Worm (Caenorhabditis elegans) whole organism, L1 larva: ENCODE measurements around the gene srj-37.
A peak's percentile ranks its signal among the peaks of the same experiment; 100 is the strongest.

Experiments
- C34B4.2 ChIP-seq: sonication (generic microtip); optimal IDR thresholded peaks from 2 replicates; lab custom pipeline; 2017; ENCODE audit warnings: mild to moderate bottlenecking, missing genetic modification characterization, missing compliant biosample characterization
- blmp-1 ChIP-seq: fragments of 150-350 bp; optimal IDR thresholded peaks from 2 replicates; lab custom pipeline; 2014; ENCODE audit warnings: missing biosample characterization, missing genetic modification characterization
- ceh-63 ChIP-seq: fragments of 200-800 bp; sonication (Bioruptor generic); optimal IDR thresholded peaks from 2 replicates; lab custom pipeline; 2018; ENCODE audit warnings: mild to moderate bottlenecking, missing genetic modification characterization, missing compliant biosample characterization
- ceh-90 ChIP-seq: sonication (generic microtip); optimal IDR thresholded peaks from 2 replicates; lab custom pipeline; 2016; ENCODE audit warnings: missing genetic modification characterization, missing compliant biosample characterization
- dsc-1 ChIP-seq: sonication (generic microtip); optimal IDR thresholded peaks from 2 replicates; lab custom pipeline; 2016; ENCODE audit warnings: mild to moderate bottlenecking, missing genetic modification characterization, missing compliant biosample characterization
- efl-1 ChIP-seq, 4 experiments: fragments of 150-350 bp; optimal IDR thresholded peaks in 3 of 4; peaks in 1 of 4; 1 replicate in 1 of 4; 2 replicates in 3 of 4; lab custom pipeline; 2014; ENCODE audit warnings: missing biosample characterization in 2 of 4, missing genetic modification characterization in 2 of 4, missing genetic modification reagents in 2 of 4
- elt-2 ChIP-seq: sonication (generic microtip); optimal IDR thresholded peaks from 2 replicates; lab custom pipeline; 2016; ENCODE audit warnings: missing genetic modification characterization, mild to moderate bottlenecking, inconsistent platforms, missing compliant biosample characterization, missing genetic modification reagents
- fkh-8 ChIP-seq: sonication (generic microtip); optimal IDR thresholded peaks from 2 replicates; lab custom pipeline; 2016; ENCODE audit warnings: mild to moderate bottlenecking, missing genetic modification characterization, missing compliant biosample characterization
- lin-14 ChIP-seq: fragments of 200-800 bp; sonication (Bioruptor generic); optimal IDR thresholded peaks from 2 replicates; lab custom pipeline; 2018; ENCODE audit warnings: mild to moderate bottlenecking, missing genetic modification characterization, moderate library complexity, missing compliant biosample characterization
- lin-15B ChIP-seq: fragments of 150-350 bp; sonication (generic microtip); optimal IDR thresholded peaks from 3 replicates; lab custom pipeline; 2014; ENCODE audit warnings: missing biosample characterization, missing genetic modification characterization
- mef-2 ChIP-seq: fragments of 150-350 bp; optimal IDR thresholded peaks from 2 replicates; lab custom pipeline; 2014; ENCODE audit warnings: missing biosample characterization, missing genetic modification characterization
- mep-1 ChIP-seq: fragments of 150-350 bp; optimal IDR thresholded peaks from 2 replicates; lab custom pipeline; 2014; ENCODE audit warnings: missing biosample characterization, missing genetic modification characterization
- nhr-11 ChIP-seq: fragments of 150-350 bp; optimal IDR thresholded peaks from 2 replicates; lab custom pipeline; 2014; ENCODE audit warnings: missing biosample characterization, missing genetic modification characterization
- nhr-19 ChIP-seq: fragments of 200-800 bp; sonication (Bioruptor generic); conservative IDR thresholded peaks from 2 replicates; pipeline ENCODE4 v1.3.6; 2022; ENCODE audit warnings: missing genetic modification characterization, missing compliant biosample characterization
- nhr-20 ChIP-seq: sonication (generic microtip); optimal IDR thresholded peaks from 2 replicates; lab custom pipeline; 2016; ENCODE audit warnings: mild to moderate bottlenecking, missing genetic modification characterization, missing compliant biosample characterization
- nhr-47 ChIP-seq: sonication (generic microtip); optimal IDR thresholded peaks from 2 replicates; lab custom pipeline; 2016; ENCODE audit warnings: mild to moderate bottlenecking, missing genetic modification characterization, moderate library complexity, missing compliant biosample characterization
- nhr-76 ChIP-seq: sonication (generic microtip); optimal IDR thresholded peaks from 2 replicates; lab custom pipeline; 2017; ENCODE audit warnings: missing biosample characterization, missing genetic modification characterization
- nhr-84 ChIP-seq: sonication (generic microtip); optimal IDR thresholded peaks from 2 replicates; lab custom pipeline; 2017; ENCODE audit warnings: missing biosample characterization, missing genetic modification characterization
- nhr-85 ChIP-seq: sonication (generic microtip); peaks from one replicate; lab custom pipeline; 2016; ENCODE audit warnings: missing genetic modification characterization, inconsistent platforms, missing compliant biosample characterization
- snpc-4 ChIP-seq: fragments of 150-350 bp; optimal IDR thresholded peaks from 2 replicates; lab custom pipeline; 2014; ENCODE audit warnings: missing biosample characterization, missing genetic modification characterization
- sox-4 ChIP-seq: sonication (generic microtip); optimal IDR thresholded peaks from 2 replicates; lab custom pipeline; 2016; ENCODE audit warnings: missing genetic modification characterization, missing compliant biosample characterization
- unc-86 ChIP-seq: sonication (generic microtip); optimal IDR thresholded peaks from 2 replicates; lab custom pipeline; 2016; ENCODE audit warnings: missing genetic modification characterization, missing compliant biosample characterization
- xbp-1 ChIP-seq: sonication (generic microtip); optimal IDR thresholded peaks from 2 replicates; lab custom pipeline; 2016; ENCODE audit warnings: missing genetic modification characterization, missing compliant biosample characterization

The srj-37 gene

DNA sequence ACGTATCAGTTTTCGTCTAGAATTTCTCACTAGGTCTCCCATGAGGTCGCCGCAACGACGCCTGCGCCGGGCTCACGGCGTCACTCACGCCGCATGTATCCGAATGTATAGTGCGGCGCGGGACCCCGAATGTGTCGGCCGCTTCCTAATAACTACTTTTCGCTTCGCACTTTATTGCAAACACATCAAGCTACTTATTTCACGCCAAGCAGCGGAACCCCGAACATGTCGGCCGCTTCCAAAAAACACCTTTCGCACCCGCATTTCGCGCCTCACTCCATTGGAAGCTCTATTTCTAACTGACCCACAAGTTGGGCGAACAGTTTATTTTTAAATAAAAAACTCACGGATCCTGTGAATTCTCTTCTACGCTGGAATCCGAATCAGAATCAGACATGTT lies 37.7 kb downstream of the srj-37 start:
- peak; percentile 27 for TF ChIP-seq snpc-4 (tag; lab: Kevin White, UChicago)
- TF ChIP-seq ceh-63 (GFP tag; lab: Kevin White, UChicago) = no peak

DNA sequence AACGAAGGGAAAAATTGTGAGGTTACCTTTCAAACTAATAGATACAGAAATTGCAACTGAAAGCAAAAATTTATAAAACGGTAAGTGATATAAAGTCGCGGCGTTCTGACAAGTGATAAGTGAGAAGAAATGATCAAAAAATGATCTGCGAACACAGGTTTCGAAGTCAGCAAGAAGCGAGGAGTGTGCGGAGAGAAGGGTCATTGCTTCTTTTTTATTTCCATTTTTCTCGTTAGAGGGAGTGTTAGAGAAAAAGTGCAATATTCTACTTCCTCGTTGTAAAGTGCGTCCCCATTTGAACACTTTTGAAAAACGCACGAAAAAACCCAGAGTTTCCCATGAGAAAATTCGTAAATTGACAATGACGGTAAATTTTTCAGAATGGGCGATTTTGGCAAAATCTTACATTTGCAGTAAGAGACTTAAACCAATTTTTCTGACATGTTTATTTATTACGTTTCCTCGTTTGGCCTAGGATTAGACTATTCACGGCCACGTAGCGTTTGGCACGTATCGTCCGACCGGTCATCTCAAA lies 38.2 kb downstream of the srj-37 start, which contains the start of the genes fbxa-72 and srx-21:
Gene fbxa-72, minus strand, starts transcription at position 204 of the 535 bp plus-strand sequence.
Gene srx-21, plus strand, starts transcription at position 485 of the 535 bp plus-strand sequence.
- no peak for TF ChIP-seq unc-86 (tag; lab: Kevin White, UChicago)
- TF ChIP-seq nhr-85 (tag; lab: Kevin White, UChicago) = peak; percentile 23
- TF ChIP-seq C34B4.2 = no peak
- no peak for TF ChIP-seq mep-1
- no peak for TF ChIP-seq nhr-76
- TF ChIP-seq mef-2 = no peak
- peak; percentile 50 for TF ChIP-seq blmp-1 (tag; lab: Kevin White, UChicago)
- TF ChIP-seq dsc-1 (tag; lab: Kevin White, UChicago) = no peak

DNA sequence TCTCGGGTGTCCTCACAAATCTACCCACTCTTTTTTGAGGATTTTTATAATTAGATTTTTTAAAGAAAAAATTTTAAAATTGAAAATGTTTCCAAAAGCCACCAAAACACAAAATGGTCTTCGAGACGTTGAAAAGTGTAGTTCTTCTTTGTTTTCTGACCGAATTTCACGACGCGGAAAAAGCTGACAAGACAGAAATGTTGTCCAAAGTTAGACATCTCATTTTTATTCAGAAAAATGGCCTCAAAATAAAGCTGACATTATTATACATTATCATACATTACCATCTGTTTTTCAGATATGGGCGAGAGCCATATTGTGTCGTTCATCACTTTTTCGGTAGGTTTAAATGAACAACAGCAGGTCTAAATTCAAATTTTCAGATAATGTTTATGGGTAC lies 41.2 kb downstream of the srj-37 start, which contains the start of gene srx-22:
Gene srx-22, plus strand, starts transcription at position 301 of the 400 bp plus-strand sequence.
- no peak for TF ChIP-seq lin-14
- no peak for TF ChIP-seq efl-1 (optimal IDR thresholded peaks at IDR 0.05; lab: Kevin White, UChicago)
- TF ChIP-seq efl-1 (GFP tag; optimal IDR thresholded peaks at IDR 0.05 in 1 of 2; lab: Kevin White, UChicago) = peak in 1 of 2 experiments; percentile 65
- no peak for TF ChIP-seq mef-2
- TF ChIP-seq ceh-90 = no peak
- no peak for TF ChIP-seq nhr-11 (tag; lab: Kevin White, UChicago)

DNA sequence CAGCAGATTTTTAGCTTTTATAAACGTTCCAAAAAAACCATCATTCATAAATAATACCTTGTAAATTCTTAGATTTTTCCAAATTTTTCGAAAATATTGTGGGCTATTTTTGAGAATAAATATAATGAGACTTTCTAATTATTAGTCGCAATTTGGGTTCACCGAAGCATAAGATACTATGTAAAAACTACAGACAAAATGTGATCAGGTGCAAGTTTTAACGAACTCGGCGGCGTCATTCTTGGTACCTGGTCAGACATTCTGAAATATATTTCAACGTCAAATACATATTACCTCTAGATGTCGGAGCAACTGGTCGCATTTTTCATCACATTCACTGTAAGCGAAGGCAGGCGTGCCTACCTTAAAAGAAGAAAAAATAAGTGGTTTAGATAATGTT lies 43.6 kb downstream of the srj-37 start, which contains the start of gene srx-23:
Gene srx-23, plus strand, starts transcription at position 301 of the 400 bp plus-strand sequence.
- TF ChIP-seq sox-4 (peak; percentile 56), fkh-8 (tag; lab: Kevin White, UChicago) (peak; percentile 49), nhr-84 (no peak), ceh-63 (GFP tag; lab: Kevin White, UChicago) (no peak)
- TF ChIP-seq, all 84 proteins: peak for 2

DNA sequence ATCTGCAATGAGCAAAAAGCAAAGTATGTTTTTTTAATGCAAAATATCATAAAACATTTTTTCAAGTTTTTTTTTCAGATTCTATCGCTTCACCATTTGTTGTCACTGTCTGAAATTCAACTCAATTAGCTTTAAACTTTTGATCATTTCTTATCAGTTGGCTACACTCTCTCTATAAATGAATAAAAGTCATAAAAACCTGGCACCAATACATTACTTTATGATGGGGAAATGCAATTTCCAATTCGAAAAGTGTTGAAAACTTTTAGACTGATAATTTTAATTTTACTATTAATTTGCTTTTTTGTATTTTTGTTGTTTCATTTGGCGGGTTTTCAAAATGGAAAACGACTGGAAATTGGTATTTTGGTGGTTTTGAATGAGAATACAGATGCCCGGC lies 45.4 kb downstream of the srj-37 start, which contains the start of gene F31F4.1:
Gene F31F4.1, plus strand, starts transcription at position 203 of the 400 bp plus-strand sequence.
- TF ChIP-seq efl-1 (optimal IDR thresholded peaks at IDR 0.05; lab: Kevin White, UChicago) = no peak
- peak in 1 of 2 experiments; percentile 15 for TF ChIP-seq efl-1 (GFP tag; optimal IDR thresholded peaks at IDR 0.05 in 1 of 2; lab: Kevin White, UChicago)
- no peak for TF ChIP-seq nhr-19 (GFP tag; lab: Robert Waterston, UW)
- TF ChIP-seq nhr-20 (tag; lab: Kevin White, UChicago) = no peak
- no peak for TF ChIP-seq nhr-47 (tag; lab: Kevin White, UChicago)
- peak; percentile 33 for TF ChIP-seq elt-2
- no peak for TF ChIP-seq xbp-1 (tag; lab: Kevin White, UChicago)

DNA sequence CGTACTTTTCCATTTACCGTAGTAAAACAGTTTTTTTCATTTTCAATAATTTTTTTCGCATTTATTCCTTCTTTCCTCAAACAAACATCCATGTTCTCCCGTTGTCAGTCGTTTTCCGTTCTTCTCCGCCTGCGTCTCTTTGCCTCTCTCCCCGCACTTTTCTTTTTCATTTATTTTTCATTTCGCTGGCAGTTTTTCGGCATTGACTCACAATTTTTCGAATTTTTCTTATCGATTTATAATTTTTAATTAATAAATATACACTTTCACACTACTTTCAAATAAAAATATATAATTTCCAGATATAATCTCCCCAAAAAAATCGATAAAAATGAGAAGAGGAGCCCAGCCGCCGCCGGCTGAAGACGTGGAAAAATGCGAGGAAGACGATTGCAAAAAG lies 49.0 kb downstream of the srj-37 start, which contains the start of gene H25P19.1:
Gene H25P19.1, plus strand, starts transcription at position 301 of the 400 bp plus-strand sequence.
- TF ChIP-seq lin-15B (tag; lab: Kevin White, UChicago) (no peak), blmp-1 (tag; lab: Kevin White, UChicago) (peak; percentile 66)
